Worm (Caenorhabditis elegans) whole organism, young adult: ENCODE results near the gene R151.8.

Source experiments
- F22D6.2 ChIP-seq: sonication (generic microtip); optimal IDR thresholded peaks from 2 replicates; lab custom pipeline; 2016; ENCODE audit warnings: mild to moderate bottlenecking, missing genetic modification characterization, missing compliant biosample characterization
- F33H1.4 ChIP-seq: fragments of 200-800 bp; sonication (Bioruptor generic); IDR thresholded peaks from 2 replicates; pipeline ENCODE4 v1.3.6; 2022; ENCODE audit warnings: missing genetic modification reagents, missing genetic modification characterization, missing compliant biosample characterization
- atf-7 ChIP-seq: sonication (generic microtip); optimal IDR thresholded peaks from 2 replicates; lab custom pipeline; 2017; ENCODE audit warnings: mild to moderate bottlenecking, missing genetic modification characterization, missing compliant biosample characterization
- ceh-58 ChIP-seq: fragments of 200-800 bp; sonication (Bioruptor generic); IDR thresholded peaks from 2 replicates; pipeline ENCODE4 v1.3.6; 2022; ENCODE audit warnings: missing genetic modification characterization, missing compliant biosample characterization
- dpl-1 ChIP-seq: fragments of 150-350 bp; optimal IDR thresholded peaks from 2 replicates; lab custom pipeline; 2014; ENCODE audit warnings: missing biosample characterization, missing genetic modification reagents, missing genetic modification characterization
- fkh-3 ChIP-seq: sonication (generic microtip); optimal IDR thresholded peaks from 2 replicates; lab custom pipeline; 2016; ENCODE audit warnings: mild to moderate bottlenecking, missing genetic modification characterization, missing compliant biosample characterization
- hlh-12 ChIP-seq: sonication (generic microtip); optimal IDR thresholded peaks from 2 replicates; lab custom pipeline; 2016; ENCODE audit warnings: missing genetic modification characterization, missing compliant biosample characterization
- madf-6 ChIP-seq: fragments of 200-800 bp; sonication (Bioruptor generic); IDR thresholded peaks from 2 replicates; pipeline ENCODE4 v1.3.6; 2022; ENCODE audit warnings: missing genetic modification reagents, missing genetic modification characterization, missing compliant biosample characterization
- snpc-3.4 ChIP-seq: sonication (generic microtip); optimal IDR thresholded peaks from 2 replicates; lab custom pipeline; 2017; ENCODE audit warnings: missing genetic modification characterization, mild to moderate bottlenecking, missing compliant biosample characterization, antibody characterized with exemption, moderate library complexity, missing genotype, missing genetic modification reagents
- unc-130 ChIP-seq: sonication (generic microtip); optimal IDR thresholded peaks from 2 replicates; lab custom pipeline; 2016; ENCODE audit warnings: missing genetic modification reagents, missing genetic modification characterization, missing compliant biosample characterization
- unc-62 ChIP-seq: fragments of 150-350 bp; optimal IDR thresholded peaks from 2 replicates; lab custom pipeline; 2014; ENCODE audit warnings: missing biosample characterization, missing genetic modification reagents, missing genetic modification characterization
- ztf-3 ChIP-seq: fragments of 200-800 bp; sonication (Bioruptor generic); optimal IDR thresholded peaks from 2 replicates; lab custom pipeline; 2018; ENCODE audit warnings: mild to moderate bottlenecking, missing genetic modification characterization, missing compliant biosample characterization

ce11 chrIII:7258931-7259330 is 29.3 kb upstream of the R151.8 start, which contains the start of gene B0361.4:
- TF ChIP-seq madf-6 (GFP tag; lab: Robert Waterston, UW) (no peak), F33H1.4 (GFP tag; lab: Robert Waterston, UW) (no peak), hlh-12 (tag; lab: Kevin White, UChicago) (no peak), atf-7 (tag; lab: Kevin White, UChicago) (no peak), unc-130 (GFP tag; lab: Kevin White, UChicago) (no peak), snpc-3.4 (tag; lab: Kevin White, UChicago) (no peak), fkh-3 (tag; lab: Kevin White, UChicago) (no peak), ztf-3 (GFP tag; lab: Kevin White, UChicago) (no peak), F22D6.2 (tag; lab: Kevin White, UChicago) (no peak), dpl-1 (no peak), ceh-58 (GFP tag; lab: Robert Waterston, UW) (no peak), unc-62 (GFP tag; lab: Kevin White, UChicago) (no peak)
